Worm (Caenorhabditis elegans): Measurements from ENCODE around the gene asp-16.

DNA sequence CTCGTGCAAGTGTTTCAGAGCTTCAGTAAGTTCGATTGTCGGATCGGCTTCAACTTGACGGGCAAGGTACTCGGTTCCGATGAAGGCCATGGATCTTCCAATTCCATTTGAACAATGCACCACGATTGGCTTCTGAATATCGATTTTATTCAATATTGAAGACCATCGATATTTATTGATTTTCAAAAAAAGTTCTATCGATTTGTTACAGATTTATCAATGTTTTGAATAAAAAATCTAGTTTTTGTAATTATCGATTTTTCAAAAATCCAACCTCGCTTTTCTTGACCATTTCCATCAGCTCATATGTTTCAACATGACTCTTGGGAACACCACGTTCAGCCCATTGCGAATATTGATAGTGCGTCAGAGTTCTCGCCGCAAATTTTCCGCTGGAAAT is 26.5 kb upstream of the asp-16 start:
- no peak for TF ChIP-seq nhr-120 (GFP tag; IDR thresholded peaks at IDR 0.05)
- no peak for TF ChIP-seq nhr-179 (tag; optimal IDR thresholded peaks at IDR 0.05)
- no peak for TF ChIP-seq ama-1 (optimal IDR thresholded peaks at IDR 0.05)
- no peak for TF ChIP-seq ama-1 (GFP tag; optimal IDR thresholded peaks at IDR 0.05)
- TF ChIP-seq pbrm-1 (GFP tag; IDR thresholded peaks at IDR 0.05) = no peak
